Fruit fly (Drosophila melanogaster): ENCODE measurements around the gene CG17271.

Gene CG17271

DNA sequence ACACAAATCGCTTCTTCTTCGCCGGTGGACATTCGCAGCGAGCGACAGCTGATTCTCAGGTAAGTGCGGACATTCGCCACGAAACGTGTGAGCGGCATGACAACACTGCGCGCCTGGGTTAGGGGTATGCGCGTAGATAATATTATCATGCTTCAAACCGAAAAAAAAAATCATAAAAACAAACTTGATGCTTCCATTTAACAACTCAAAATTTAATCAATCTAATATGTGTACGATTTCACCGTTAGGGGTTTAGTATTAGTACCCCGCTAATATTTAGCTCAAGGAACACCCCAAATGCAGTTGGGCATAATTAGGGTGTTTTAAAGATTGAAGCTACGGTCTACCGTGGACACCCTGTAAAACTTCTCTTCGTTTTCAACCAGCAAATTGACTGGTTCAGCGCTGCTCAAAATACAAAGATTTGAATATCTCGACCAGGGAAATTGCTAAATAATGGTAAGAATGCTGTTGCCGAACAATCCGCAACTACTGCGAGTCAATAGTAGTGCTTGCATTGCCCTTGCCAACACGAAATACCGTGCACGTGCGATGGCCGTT lies at the start of gene CG17271, which contains the start of gene RpS20:
Gene CG17271 (minus strand): TSS at position 34 of the 561 bp plus-strand sequence.
Gene RpS20 (plus strand): TSS at position 367 of the 561 bp plus-strand sequence.
- TF ChIP-seq Sin3A (optimal IDR thresholded peaks at IDR 0.05) (no peak), insv (optimal IDR thresholded peaks at IDR 0.05) (no peak), h (optimal IDR thresholded peaks at IDR 0.05) (no peak), psq (optimal IDR thresholded peaks at IDR 0.05) (no peak), ttk (optimal IDR thresholded peaks at IDR 0.05) (no peak), Myc (optimal IDR thresholded peaks at IDR 0.05) (no peak)

dm6 chr3R:20870736-20871135 lies 49.1 kb upstream of the CG17271 start, which contains the start of gene TotA:
TSS of gene TotA (plus strand) at chr3R:20871036.
- no peak for TF ChIP-seq insv (optimal IDR thresholded peaks at IDR 0.05)
- TF ChIP-seq Myc (optimal IDR thresholded peaks at IDR 0.05) = no peak
- no peak for TF ChIP-seq h (optimal IDR thresholded peaks at IDR 0.05)
- TF ChIP-seq psq (optimal IDR thresholded peaks at IDR 0.05) = no peak
- no peak for TF ChIP-seq Sin3A (optimal IDR thresholded peaks at IDR 0.05)
- no peak for TF ChIP-seq ttk (optimal IDR thresholded peaks at IDR 0.05)

dm6 chr3R:20866204-20866603 lies 44.6 kb upstream of the CG17271 start, which contains the start of gene KaiR1D:
TSS of gene KaiR1D (minus strand) at chr3R:20866231.
- TF ChIP-seq Sin3A (optimal IDR thresholded peaks at IDR 0.05) (no peak), insv (optimal IDR thresholded peaks at IDR 0.05) (no peak)

- TF ChIP-seq Sin3A (optimal IDR thresholded peaks at IDR 0.05) (no peak), Myc (optimal IDR thresholded peaks at IDR 0.05) (no peak), h (optimal IDR thresholded peaks at IDR 0.05) (no peak)
Observed at dm6 chr3R:20859845-20860244, 38.2 kb upstream of the CG17271 start, which contains the start of gene Ir93a. TSS of gene Ir93a (minus strand) at chr3R:20859945.

DNA sequence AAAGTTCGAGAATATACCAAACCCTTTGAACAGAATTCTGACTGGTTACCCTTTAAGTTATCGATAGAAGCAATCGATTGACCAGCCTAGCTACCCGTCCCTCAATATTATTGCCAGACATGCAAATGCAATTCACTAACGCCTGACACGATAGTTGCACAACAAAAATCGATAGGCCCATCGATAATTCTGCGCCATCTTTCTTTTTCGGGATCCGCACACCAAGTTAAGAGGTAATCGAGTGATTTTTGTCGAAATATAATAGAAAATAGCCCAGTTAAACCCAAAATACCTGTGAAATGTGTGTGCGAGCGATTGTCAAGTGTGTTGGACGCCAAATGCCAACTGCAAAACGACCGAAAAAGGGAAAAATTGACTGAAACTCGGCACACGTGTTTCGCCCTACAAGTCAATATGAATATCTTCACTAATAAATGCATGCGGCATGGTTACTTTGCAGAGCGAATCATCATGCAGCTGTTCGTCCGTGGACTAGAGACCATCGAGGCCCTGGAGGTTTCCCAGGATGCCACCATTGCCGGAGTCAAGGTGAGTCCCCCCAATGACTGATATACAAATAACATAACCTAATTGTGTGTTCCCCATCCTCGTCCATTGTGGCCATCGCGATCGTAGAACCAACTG lies 28.9 kb upstream of the CG17271 start, which contains the start of gene RpS30:
Gene RpS30 (plus strand): TSS at position 122 of the 645 bp plus-strand sequence.
- TF ChIP-seq Myc (optimal IDR thresholded peaks at IDR 0.05) = no peak
- TF ChIP-seq Sin3A (optimal IDR thresholded peaks at IDR 0.05) = no peak
- no peak for TF ChIP-seq h (optimal IDR thresholded peaks at IDR 0.05)
- no peak for TF ChIP-seq insv (optimal IDR thresholded peaks at IDR 0.05)
- no peak for TF ChIP-seq ttk (optimal IDR thresholded peaks at IDR 0.05)
- TF ChIP-seq psq (optimal IDR thresholded peaks at IDR 0.05) = no peak

dm6 chr3R:20846768-20847167 lies 25.1 kb upstream of the CG17271 start, which contains the start of gene CG15696:
TSS of gene CG15696 (plus strand) at chr3R:20847068.
- TF ChIP-seq insv (optimal IDR thresholded peaks at IDR 0.05) (no peak), psq (optimal IDR thresholded peaks at IDR 0.05) (no peak), h (optimal IDR thresholded peaks at IDR 0.05) (no peak), Sin3A (optimal IDR thresholded peaks at IDR 0.05) (no peak), Myc (optimal IDR thresholded peaks at IDR 0.05) (no peak), ttk (optimal IDR thresholded peaks at IDR 0.05) (no peak)

DNA sequence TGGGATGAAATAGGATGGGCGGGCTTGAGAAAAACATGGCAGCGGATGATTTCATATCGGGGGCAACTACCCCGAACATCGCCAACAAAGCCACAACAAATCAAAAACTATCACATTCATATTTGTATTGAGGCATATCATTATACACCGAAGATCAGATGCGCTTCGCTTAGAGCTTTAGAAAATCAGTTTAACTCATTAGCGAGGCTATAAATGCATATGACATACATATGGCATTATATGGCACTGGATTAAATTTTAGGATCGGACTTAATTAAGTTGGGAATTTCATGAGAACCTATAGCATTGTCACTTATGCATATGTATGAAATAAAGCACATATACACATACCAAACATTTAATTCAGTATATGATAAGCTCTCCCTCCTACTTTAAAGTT lies 24.7 kb upstream of the CG17271 start:
- TF ChIP-seq psq (optimal IDR thresholded peaks at IDR 0.05) (no peak), Sin3A (optimal IDR thresholded peaks at IDR 0.05) (no peak), h (optimal IDR thresholded peaks at IDR 0.05) (no peak), Myc (optimal IDR thresholded peaks at IDR 0.05) (no peak), insv (optimal IDR thresholded peaks at IDR 0.05) (no peak), ttk (optimal IDR thresholded peaks at IDR 0.05) (no peak)

dm6 chr3R:20845493-20845892 lies 23.8 kb upstream of the CG17271 start:
- TF ChIP-seq insv (optimal IDR thresholded peaks at IDR 0.05) (no peak), psq (optimal IDR thresholded peaks at IDR 0.05) (no peak), Myc (optimal IDR thresholded peaks at IDR 0.05) (no peak), ttk (optimal IDR thresholded peaks at IDR 0.05) (no peak), Sin3A (optimal IDR thresholded peaks at IDR 0.05) (no peak), h (optimal IDR thresholded peaks at IDR 0.05) (no peak)

DNA sequence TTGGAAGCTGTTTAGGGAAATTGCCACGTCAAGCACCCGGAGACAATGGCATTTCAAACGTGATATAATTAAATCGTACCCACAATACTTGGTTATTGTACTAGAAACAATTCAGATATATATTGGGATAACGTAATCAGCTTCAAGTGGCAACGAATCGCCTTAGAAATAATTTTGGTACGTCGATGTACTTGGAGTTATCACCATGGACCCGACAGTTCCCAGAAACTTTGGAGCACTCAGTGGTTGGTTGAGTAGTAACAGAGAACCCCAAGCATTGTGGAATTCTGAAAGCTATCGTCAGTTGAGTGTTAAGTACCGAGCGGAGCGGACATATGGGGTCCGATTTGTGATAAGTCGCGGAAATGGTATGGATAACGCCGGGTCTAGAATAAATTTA lies 20.2 kb upstream of the CG17271 start, which contains the start of gene CG15695:
Gene CG15695 (plus strand): TSS at position 301 of the 400 bp plus-strand sequence.
- TF ChIP-seq Sin3A (optimal IDR thresholded peaks at IDR 0.05) (no peak), ttk (optimal IDR thresholded peaks at IDR 0.05) (no peak), Myc (optimal IDR thresholded peaks at IDR 0.05) (no peak), psq (optimal IDR thresholded peaks at IDR 0.05) (no peak), insv (optimal IDR thresholded peaks at IDR 0.05) (no peak)

dm6 chr3R:20838787-20839186 lies 17.1 kb upstream of the CG17271 start:
- TF ChIP-seq h (optimal IDR thresholded peaks at IDR 0.05) (no peak), ttk (optimal IDR thresholded peaks at IDR 0.05) (no peak), psq (optimal IDR thresholded peaks at IDR 0.05) (no peak), insv (optimal IDR thresholded peaks at IDR 0.05) (no peak)

- no peak for TF ChIP-seq h (optimal IDR thresholded peaks at IDR 0.05)
- TF ChIP-seq ttk (optimal IDR thresholded peaks at IDR 0.05) = no peak
- no peak for TF ChIP-seq insv (optimal IDR thresholded peaks at IDR 0.05)
- no peak for TF ChIP-seq psq (optimal IDR thresholded peaks at IDR 0.05)
- no peak for TF ChIP-seq Myc (optimal IDR thresholded peaks at IDR 0.05)
- no peak for TF ChIP-seq Sin3A (optimal IDR thresholded peaks at IDR 0.05)
Observed at dm6 chr3R:20837242-20837664, 15.6 kb upstream of the CG17271 start.

- TF ChIP-seq Sin3A (optimal IDR thresholded peaks at IDR 0.05) (no peak), Myc (optimal IDR thresholded peaks at IDR 0.05) (no peak), psq (optimal IDR thresholded peaks at IDR 0.05) (no peak), insv (optimal IDR thresholded peaks at IDR 0.05) (no peak), h (optimal IDR thresholded peaks at IDR 0.05) (no peak), ttk (optimal IDR thresholded peaks at IDR 0.05) (no peak)
Observed at dm6 chr3R:20836257-20836856, 14.7 kb upstream of the CG17271 start.
